Worm (Caenorhabditis elegans): Measurements from ENCODE around the gene ifg-1.

DNA sequence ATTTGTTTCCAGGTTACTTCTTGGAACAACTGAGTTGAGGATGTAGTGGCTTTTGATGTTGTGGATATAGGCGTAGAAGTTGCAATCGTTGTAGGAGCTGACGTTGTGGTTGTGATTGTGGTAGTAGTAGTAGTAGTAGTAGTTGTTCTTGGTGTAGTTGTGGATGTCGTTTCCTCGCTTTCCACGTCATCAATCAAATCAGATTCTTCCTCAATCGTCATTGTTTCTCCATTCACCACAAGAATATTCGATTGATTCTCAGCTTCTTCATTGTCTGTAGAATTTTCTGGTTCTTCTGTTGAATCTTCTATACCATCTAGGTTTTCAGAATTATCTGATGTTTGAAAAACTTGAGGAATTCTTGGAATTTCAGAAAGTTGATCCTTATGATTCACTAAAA lies 38.4 kb upstream of the ifg-1 start:
- TF ChIP-seq ama-1 (optimal IDR thresholded peaks at IDR 0.05) (no peak), hmg-4 (GFP tag; optimal IDR thresholded peaks at IDR 0.05) (no peak), aly-1 (tag; optimal IDR thresholded peaks at IDR 0.05) (no peak), F13C5.2 (tag; optimal IDR thresholded peaks at IDR 0.05) (no peak), ceh-13 (GFP tag; optimal IDR thresholded peaks at IDR 0.05) (no peak), B0310.2 (tag; optimal IDR thresholded peaks at IDR 0.05) (no peak)

All from whole organism, early embryonic.